Fruit fly (Drosophila melanogaster) whole organism, prepupa: ENCODE measurements around the gene Nak.

ENCODE experiments used
- CG10631 ChIP-seq: fragments of 200-800 bp; sonication (Bioruptor generic); optimal IDR thresholded peaks from 2 replicates; lab custom pipeline; 2016; ENCODE audit warnings: missing biosample characterization, missing genetic modification characterization
- CG10669 ChIP-seq: fragments of 200-800 bp; sonication (Bioruptor generic); optimal IDR thresholded peaks from 3 replicates; lab custom pipeline; 2018; ENCODE audit warnings: missing biosample characterization, mild to moderate bottlenecking, missing genetic modification characterization, moderate library complexity
- CG11294 ChIP-seq: fragments of 200-800 bp; sonication (Bioruptor generic); IDR thresholded peaks from 2 replicates; pipeline ENCODE4 v1.3.6; 2022; ENCODE audit warnings: missing biosample characterization, missing genetic modification characterization
- CG11762 ChIP-seq: fragments of 200-800 bp; sonication (Bioruptor generic); optimal IDR thresholded peaks from 3 replicates; lab custom pipeline; 2016; ENCODE audit warnings: missing biosample characterization, missing genetic modification characterization; ENCODE audit not compliant: insufficient read depth
- CG11902 ChIP-seq: fragments of 200-800 bp; sonication (Bioruptor generic); optimal IDR thresholded peaks from 3 replicates; lab custom pipeline; 2016; ENCODE audit warnings: missing biosample characterization, missing genetic modification characterization
- CG15336 ChIP-seq: fragments of 200-800 bp; sonication (Bioruptor generic); IDR thresholded peaks from 2 replicates; pipeline ENCODE4 v1.3.6; 2022; ENCODE audit warnings: missing biosample characterization, missing genetic modification characterization
- CG1621 ChIP-seq: fragments of 200-800 bp; sonication (Bioruptor generic); optimal IDR thresholded peaks from 3 replicates; lab custom pipeline; 2018; ENCODE audit warnings: missing biosample characterization, mild to moderate bottlenecking, missing genetic modification characterization
- CG16779 ChIP-seq: fragments of 200-800 bp; sonication (Bioruptor generic); optimal IDR thresholded peaks from 3 replicates; lab custom pipeline; 2017; ENCODE audit warnings: missing biosample characterization, mild to moderate bottlenecking, missing genetic modification characterization
- CG31627 ChIP-seq: fragments of 200-800 bp; sonication (Bioruptor generic); optimal IDR thresholded peaks from 3 replicates; lab custom pipeline; 2016; ENCODE audit warnings: missing biosample characterization, missing genetic modification characterization
- CG34406 ChIP-seq: fragments of 200-800 bp; sonication (Bioruptor generic); optimal IDR thresholded peaks from 3 replicates; lab custom pipeline; 2016; ENCODE audit warnings: missing biosample characterization, missing genetic modification characterization
- CG3919 ChIP-seq: fragments of 200-800 bp; sonication (Bioruptor generic); optimal IDR thresholded peaks from 3 replicates; lab custom pipeline; 2016; ENCODE audit warnings: missing biosample characterization, missing genetic modification characterization
- CG4318 ChIP-seq: fragments of 200-800 bp; sonication (Bioruptor generic); optimal IDR thresholded peaks from 3 replicates; lab custom pipeline; 2017; ENCODE audit warnings: missing biosample characterization, mild to moderate bottlenecking, missing genetic modification characterization
- CG6163 ChIP-seq: fragments of 200-800 bp; sonication (Bioruptor generic); IDR thresholded peaks from 3 replicates; pipeline ENCODE4 v1.3.6; 2022; ENCODE audit warnings: missing biosample characterization, missing genetic modification characterization
- CG6792 ChIP-seq: fragments of 200-800 bp; sonication (Bioruptor generic); optimal IDR thresholded peaks from 3 replicates; lab custom pipeline; 2016; ENCODE audit warnings: missing biosample characterization, missing genetic modification characterization
- CG6808 ChIP-seq: fragments of 200-800 bp; sonication (Bioruptor generic); optimal IDR thresholded peaks from 3 replicates; lab custom pipeline; 2017; ENCODE audit warnings: missing biosample characterization, missing genetic modification characterization, mild to moderate bottlenecking, moderate library complexity, missing genetic modification reagents
- CG7368 ChIP-seq: fragments of 200-800 bp; sonication (Bioruptor generic); optimal IDR thresholded peaks from 3 replicates; lab custom pipeline; 2016; ENCODE audit warnings: missing biosample characterization, missing genetic modification characterization
- CG8319 ChIP-seq: fragments of 200-800 bp; sonication (Bioruptor generic); optimal IDR thresholded peaks from 3 replicates; lab custom pipeline; 2016; ENCODE audit warnings: missing biosample characterization, missing genetic modification characterization
- CG8632 ChIP-seq: fragments of 200-800 bp; sonication (Bioruptor generic); optimal IDR thresholded peaks from 3 replicates; lab custom pipeline; 2016; ENCODE audit warnings: missing biosample characterization, missing genetic modification characterization
- CG9139 ChIP-seq: fragments of 200-800 bp; sonication (Bioruptor generic); optimal IDR thresholded peaks from 3 replicates; lab custom pipeline; 2017; ENCODE audit warnings: missing biosample characterization, mild to moderate bottlenecking, missing genetic modification characterization
- Eip75B ChIP-seq: fragments of 200-800 bp; sonication (Bioruptor generic); optimal IDR thresholded peaks from 3 replicates; lab custom pipeline; 2016; ENCODE audit warnings: missing biosample characterization, missing genetic modification characterization
- Eip78C ChIP-seq: fragments of 200-800 bp; sonication (Bioruptor generic); peaks from one replicate; lab custom pipeline; 2016; ENCODE audit warnings: missing biosample characterization, missing genetic modification characterization
- Eip93F ChIP-seq: fragments of 200-800 bp; sonication (Bioruptor generic); optimal IDR thresholded peaks from 2 replicates; lab custom pipeline; 2016; ENCODE audit warnings: missing biosample characterization, mild to moderate bottlenecking, missing genetic modification characterization
- Hr38 ChIP-seq: sonication (Bioruptor generic); optimal IDR thresholded peaks from 2 replicates; lab custom pipeline; 2016; ENCODE audit warnings: missing biosample characterization, missing genetic modification characterization
- Hr39 ChIP-seq: fragments of 200-800 bp; sonication (Bioruptor generic); optimal IDR thresholded peaks from 2 replicates; lab custom pipeline; 2016; ENCODE audit warnings: missing biosample characterization, missing genetic modification characterization
- Hr4 ChIP-seq: fragments of 200-800 bp; sonication (Bioruptor generic); optimal IDR thresholded peaks from 3 replicates; lab custom pipeline; 2016; ENCODE audit warnings: missing biosample characterization, missing genetic modification characterization
- OdsH ChIP-seq: fragments of 200-800 bp; sonication (Bioruptor generic); optimal IDR thresholded peaks from 3 replicates; lab custom pipeline; 2016; ENCODE audit warnings: missing biosample characterization, missing genetic modification characterization
- Smox ChIP-seq: fragments of 200-800 bp; sonication (Bioruptor generic); optimal IDR thresholded peaks from 3 replicates; lab custom pipeline; 2016; ENCODE audit warnings: missing biosample characterization, missing genetic modification characterization
- Sox14 ChIP-seq: fragments of 200-800 bp; sonication (Bioruptor generic); optimal IDR thresholded peaks from 3 replicates; lab custom pipeline; 2016; ENCODE audit warnings: missing biosample characterization, missing genetic modification characterization
- Sox15 ChIP-seq: fragments of 200-800 bp; sonication (Bioruptor generic); optimal IDR thresholded peaks from 3 replicates; lab custom pipeline; 2016; ENCODE audit warnings: missing biosample characterization, missing genetic modification characterization
- achi ChIP-seq: fragments of 200-800 bp; sonication (Bioruptor generic); optimal IDR thresholded peaks from 3 replicates; lab custom pipeline; 2016; ENCODE audit warnings: missing biosample characterization, missing genetic modification characterization
- acj6 ChIP-seq: fragments of 200-800 bp; sonication (Bioruptor generic); optimal IDR thresholded peaks from 3 replicates; lab custom pipeline; 2016; ENCODE audit warnings: missing biosample characterization, missing genetic modification characterization
- cyc ChIP-seq: fragments of 200-800 bp; sonication (Bioruptor generic); optimal IDR thresholded peaks from 3 replicates; lab custom pipeline; 2016; ENCODE audit warnings: missing biosample characterization, missing genetic modification characterization
- dac ChIP-seq: fragments of 200-800 bp; sonication (Bioruptor generic); optimal IDR thresholded peaks from 2 replicates; lab custom pipeline; 2017; ENCODE audit warnings: missing biosample characterization, mild to moderate bottlenecking, missing genetic modification characterization
- dsx ChIP-seq: fragments of 200-800 bp; optimal IDR thresholded peaks from 3 replicates; lab custom pipeline; 2019; ENCODE audit warnings: missing biosample characterization, mild to moderate bottlenecking, missing genetic modification characterization, moderate library complexity; ENCODE audit not compliant: poor library complexity, severe bottlenecking
- eg ChIP-seq: fragments of 200-800 bp; sonication (Bioruptor generic); IDR thresholded peaks from 3 replicates; pipeline ENCODE4 v1.3.6; 2022; ENCODE audit warnings: missing biosample characterization, missing genetic modification characterization
- fd59A ChIP-seq: fragments of 200-800 bp; sonication (Bioruptor generic); optimal IDR thresholded peaks from 2 replicates; lab custom pipeline; 2017; ENCODE audit warnings: missing biosample characterization, mild to moderate bottlenecking, missing genetic modification characterization, missing genetic modification reagents
- fd85E ChIP-seq: fragments of 200-800 bp; sonication (Bioruptor generic); optimal IDR thresholded peaks from 3 replicates; lab custom pipeline; 2016; ENCODE audit warnings: missing biosample characterization, missing genetic modification characterization
- fkh ChIP-seq: fragments of 200-800 bp; sonication (Bioruptor generic); optimal IDR thresholded peaks from 3 replicates; lab custom pipeline; 2017; ENCODE audit warnings: missing biosample characterization, mild to moderate bottlenecking, missing genetic modification characterization, moderate library complexity
- net ChIP-seq: fragments of 200-800 bp; sonication (Bioruptor generic); optimal IDR thresholded peaks from 3 replicates; lab custom pipeline; 2016; ENCODE audit warnings: missing biosample characterization, missing genetic modification characterization
- pdm3 ChIP-seq: fragments of 200-800 bp; sonication (Bioruptor generic); optimal IDR thresholded peaks from 3 replicates; lab custom pipeline; 2016; ENCODE audit warnings: missing biosample characterization, missing genetic modification characterization
- salr ChIP-seq, 2 experiments: fragments of 200-800 bp; sonication (Bioruptor generic); optimal IDR thresholded peaks; 3 replicates each; lab custom pipeline; 2016 to 2018; ENCODE audit warnings: missing biosample characterization in 2 of 2, missing genetic modification characterization in 2 of 2, mild to moderate bottlenecking in 1 of 2
- spab ChIP-seq: fragments of 200-800 bp; sonication (Bioruptor generic); optimal IDR thresholded peaks from 2 replicates; lab custom pipeline; 2017; ENCODE audit warnings: missing biosample characterization, mild to moderate bottlenecking, missing genetic modification characterization, missing genetic modification reagents
- ss ChIP-seq, 2 experiments: fragments of 200-800 bp; sonication (Bioruptor generic); optimal IDR thresholded peaks; 2 replicates in 1 of 2; 3 replicates in 1 of 2; lab custom pipeline; 2017 to 2018; ENCODE audit warnings: mild to moderate bottlenecking in 2 of 2, missing biosample characterization in 2 of 2, missing genetic modification characterization in 2 of 2, moderate library complexity in 1 of 2
- svp ChIP-seq: fragments of 200-800 bp; sonication (Bioruptor generic); peaks from one replicate; lab custom pipeline; 2016; ENCODE audit warnings: missing biosample characterization, missing genetic modification characterization
- topi ChIP-seq: fragments of 200-800 bp; sonication (Bioruptor generic); optimal IDR thresholded peaks from 3 replicates; lab custom pipeline; 2016; ENCODE audit warnings: missing biosample characterization, missing genetic modification characterization
- vri ChIP-seq: fragments of 200-800 bp; sonication (Bioruptor generic); optimal IDR thresholded peaks from 3 replicates; lab custom pipeline; 2016; ENCODE audit warnings: missing biosample characterization, mild to moderate bottlenecking, missing genetic modification characterization

The Nak gene

dm6 chr2L:18985201-18986124 is 16.9 kb upstream of the Nak start (continued):
- TF ChIP-seq CG15336 (GFP tag; lab: Robert Waterston, UW) (0 out of 2 replicates have a peak, but pooled peaks have one; percentile 36), CG6163 (no peak), ss (GFP tag; optimal IDR thresholded peaks at IDR 0.05; lab: Kevin White, UChicago) (no peak), fkh (GFP tag; lab: Kevin White, UChicago) (no peak), CG8632 (GFP tag; lab: Kevin White, UChicago) (no peak), CG8319 (GFP tag; lab: Kevin White, UChicago) (no peak), CG31627 (GFP tag; lab: Kevin White, UChicago) (peak; percentile 49), eg (GFP tag; lab: Robert Waterston, UW) (no peak), Hr38 (GFP tag; lab: Kevin White, UChicago) (no peak), vri (peak; percentile 22), fd59A (GFP tag; lab: Kevin White, UChicago) (no peak), CG6792 (GFP tag; lab: Kevin White, UChicago) (peak; percentile 1), Hr4 (GFP tag; lab: Kevin White, UChicago) (peak; percentile 35), CG10631 (no peak), CG3919 (GFP tag; lab: Kevin White, UChicago) (no peak), CG7368 (no peak), CG10669 (GFP tag; lab: Kevin White, UChicago) (no peak), acj6 (GFP tag; lab: Kevin White, UChicago) (peak; percentile 3), CG11902 (GFP tag; lab: Kevin White, UChicago) (no peak), Smox (GFP tag; lab: Kevin White, UChicago) (no peak), CG4318 (GFP tag; lab: Kevin White, UChicago) (no peak), Sox14 (GFP tag; lab: Kevin White, UChicago) (peak; percentile 17), CG6808 (GFP tag; lab: Kevin White, UChicago) (no peak), Eip78C (GFP tag; lab: Kevin White, UChicago) (peak; percentile 67), Eip75B (GFP tag; lab: Kevin White, UChicago) (no peak), dsx (GFP tag; lab: Kevin White, UChicago) (no peak), pdm3 (GFP tag; lab: Kevin White, UChicago) (no peak), cyc (GFP tag; lab: Kevin White, UChicago) (peak; percentile 11)
- TF ChIP-seq, all 60 proteins: peak for 16

- no peak for TF ChIP-seq vri
- peak; percentile 20 to 71 for TF ChIP-seq ss (GFP tag; optimal IDR thresholded peaks at IDR 0.05; lab: Kevin White, UChicago)
- TF ChIP-seq salr (GFP tag; optimal IDR thresholded peaks at IDR 0.05; lab: Kevin White, UChicago): no peak
- 0 out of 3 replicates have a peak, but pooled peaks have one; percentile 30 for TF ChIP-seq CG6163
- no peak for TF ChIP-seq CG10669 (GFP tag; lab: Kevin White, UChicago)
- no peak for TF ChIP-seq Eip93F
- no peak for TF ChIP-seq CG1621 (tag; lab: Kevin White, UChicago)
- TF ChIP-seq Sox14 (GFP tag; lab: Kevin White, UChicago): no peak
- no peak for TF ChIP-seq topi (GFP tag; lab: Kevin White, UChicago)
- peak; percentile 88 for TF ChIP-seq svp (GFP tag; lab: Kevin White, UChicago)
- TF ChIP-seq net: no peak
- no peak for TF ChIP-seq OdsH (GFP tag; lab: Kevin White, UChicago)
- TF ChIP-seq Hr39 (GFP tag; lab: Kevin White, UChicago): no peak
- TF ChIP-seq CG34406: no peak
- TF ChIP-seq Eip78C (GFP tag; lab: Kevin White, UChicago): peak; percentile 26
- no peak for TF ChIP-seq CG16779 (tag; lab: Kevin White, UChicago)
- TF ChIP-seq CG6808 (GFP tag; lab: Kevin White, UChicago): no peak
- TF ChIP-seq CG9139 (GFP tag; lab: Kevin White, UChicago): no peak
- no peak for TF ChIP-seq CG11762
- TF ChIP-seq CG31627 (GFP tag; lab: Kevin White, UChicago): no peak
- TF ChIP-seq dac (GFP tag; lab: Kevin White, UChicago): no peak
- no peak for TF ChIP-seq CG11294
- TF ChIP-seq CG8319 (GFP tag; lab: Kevin White, UChicago): no peak
- TF ChIP-seq fd85E (GFP tag; lab: Kevin White, UChicago): no peak
- no peak for TF ChIP-seq CG10631
- TF ChIP-seq CG4318 (GFP tag; lab: Kevin White, UChicago): no peak
- TF ChIP-seq spab (GFP tag; lab: Kevin White, UChicago): no peak
- TF ChIP-seq CG7368: no peak
- TF ChIP-seq Sox15 (GFP tag; lab: Kevin White, UChicago): no peak
- TF ChIP-seq Smox (GFP tag; lab: Kevin White, UChicago): no peak
- TF ChIP-seq achi (GFP tag; lab: Kevin White, UChicago): no peak
- no peak for TF ChIP-seq CG11902 (GFP tag; lab: Kevin White, UChicago)
- peak; percentile 17 for TF ChIP-seq fkh (GFP tag; lab: Kevin White, UChicago)
- TF ChIP-seq fd59A (GFP tag; lab: Kevin White, UChicago): no peak
These were observed 15.6 kb upstream of the Nak start for dm6 chr2L:18984158-18984557.
